Fruit fly (Drosophila melanogaster): ENCODE measurements around the gene CG6908.

The CG6908 gene

DNA sequence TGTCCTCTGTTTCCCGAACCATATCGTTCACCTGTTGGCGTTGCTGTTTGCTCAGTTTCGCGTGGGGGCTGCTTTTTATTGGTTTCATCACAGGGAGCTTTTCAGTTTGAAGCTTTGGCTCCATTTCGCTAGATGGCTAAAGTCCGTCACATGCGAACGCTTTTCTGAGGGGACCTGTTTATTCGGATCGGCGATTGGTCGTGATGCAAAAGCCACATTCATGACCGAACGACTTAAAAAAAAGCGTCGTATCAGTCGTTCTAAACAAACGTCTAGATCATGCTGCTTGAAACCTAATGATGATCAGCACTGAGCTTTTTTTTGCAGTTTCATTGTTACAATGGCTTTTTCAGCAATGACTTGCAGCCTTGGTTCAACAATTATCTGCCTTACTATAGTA, at the start of gene CG6908:
CG6908 (minus strand) TSS at position 152 of the 400 bp plus-strand sequence.
- TF ChIP-seq amos (GFP tag; IDR thresholded peaks at IDR 0.05; ENCODE audit: partially characterized antibody) (peak; percentile 21; the same call in 1 of the 2 replicates), caup (GFP tag; optimal IDR thresholded peaks at IDR 0.05; ENCODE audit: severe bottlenecking) (no peak), CG5180 (GFP tag; optimal IDR thresholded peaks at IDR 0.05) (no peak), B-H2 (GFP tag; optimal IDR thresholded peaks at IDR 0.05) (peak; percentile 71), exex (tag; optimal IDR thresholded peaks at IDR 0.05) (peak; percentile 68), eyg (GFP tag; optimal IDR thresholded peaks at IDR 0.05) (no peak), Optix (GFP tag; IDR thresholded peaks at IDR 0.05) (no peak), CG4730 (GFP tag; IDR thresholded peaks at IDR 0.05) (no peak), CG12942 (GFP tag; optimal IDR thresholded peaks at IDR 0.05) (no peak), dpn (GFP tag; optimal IDR thresholded peaks at IDR 0.05) (no peak), Ets65A (GFP tag) (no peak), CG12769 (tag; optimal IDR thresholded peaks at IDR 0.05) (peak; percentile 56), CG3163 (GFP tag; optimal IDR thresholded peaks at IDR 0.05) (no peak), CG6689 (GFP tag; IDR thresholded peaks at IDR 0.05) (no peak), CG10366 (GFP tag; IDR thresholded peaks at IDR 0.05) (no peak), CG42726 (GFP tag; IDR thresholded peaks at IDR 0.05; ENCODE audit: partially characterized antibody) (no peak), ci (GFP tag; IDR thresholded peaks at IDR 0.05) (peak; percentile 39; the same call in 2 of the 3 replicates), CG17186 (GFP tag; optimal IDR thresholded peaks at IDR 0.05) (no peak), Hand (GFP tag; optimal IDR thresholded peaks at IDR 0.05) (no peak), CG2129 (GFP tag; IDR thresholded peaks at IDR 0.05; ENCODE audit: partially characterized antibody) (no peak), gcm2 (GFP tag; optimal IDR thresholded peaks at IDR 0.05) (no peak), bowl (GFP tag; IDR thresholded peaks at IDR 0.05) (no peak), tio (GFP tag; optimal IDR thresholded peaks at IDR 0.05) (no peak), Deaf1 (tag; optimal IDR thresholded peaks at IDR 0.05) (peak; percentile 68), Fer3 (tag; optimal IDR thresholded peaks at IDR 0.05) (peak; percentile 27), slbo (GFP tag; IDR thresholded peaks at IDR 0.05) (peak; percentile 33; the same call in 1 of the 2 replicates), CG15514 (GFP tag; optimal IDR thresholded peaks at IDR 0.05) (peak; percentile 5), Rx (GFP tag; IDR thresholded peaks at IDR 0.05) (no peak), hbn (GFP tag; IDR thresholded peaks at IDR 0.05; ENCODE audit: partially characterized antibody) (no peak), CG4854 (GFP tag; optimal IDR thresholded peaks at IDR 0.05) (no peak), Nf-YC (tag; optimal IDR thresholded peaks at IDR 0.05) (peak; percentile 84), CG17912 (GFP tag; optimal IDR thresholded peaks at IDR 0.05) (no peak), sd (tag; optimal IDR thresholded peaks at IDR 0.05) (peak; percentile 34), Lpt (GFP tag; optimal IDR thresholded peaks at IDR 0.05) (no peak), ftz-f1 (GFP tag; optimal IDR thresholded peaks at IDR 0.05) (peak; percentile 1), her (GFP tag; optimal IDR thresholded peaks at IDR 0.05) (peak; percentile 50), Nf-YB (GFP tag; optimal IDR thresholded peaks at IDR 0.05) (peak; percentile 83), Hsf (GFP tag; optimal IDR thresholded peaks at IDR 0.05) (no peak), chinmo (GFP tag; IDR thresholded peaks at IDR 0.05; ENCODE audit: partially characterized antibody) (peak; percentile 91; the same call in 3 of the 4 replicates), pan (optimal IDR thresholded peaks at IDR 0.05) (no peak), pan (GFP tag; optimal IDR thresholded peaks at IDR 0.05 in 1 of 2, IDR thresholded peaks at IDR 0.05 in 1 of 2) (peak in 1 of 2 experiments; percentile 24), Hey (tag; optimal IDR thresholded peaks at IDR 0.05) (no peak), ems (GFP tag; optimal IDR thresholded peaks at IDR 0.05) (no peak), CHES-1-like (GFP tag; optimal IDR thresholded peaks at IDR 0.05) (peak; percentile 2), CG31365 (tag; optimal IDR thresholded peaks at IDR 0.05) (no peak), lab (GFP tag; optimal IDR thresholded peaks at IDR 0.05) (no peak), row (GFP tag; IDR thresholded peaks at IDR 0.05) (no peak), CG18599 (GFP tag; optimal IDR thresholded peaks at IDR 0.05) (peak; percentile 10), CG33213 (GFP tag; optimal IDR thresholded peaks at IDR 0.05) (no peak), kay (GFP tag; optimal IDR thresholded peaks at IDR 0.05) (no peak), Dip3 (GFP tag; optimal IDR thresholded peaks at IDR 0.05) (no peak)
